Worm (Caenorhabditis elegans) whole organism, mixed stage, embryonic: ENCODE measurements around the gene exos-7.

Experiments used
- blmp-1 ChIP-seq: fragments of 150-350 bp; optimal IDR thresholded peaks from 2 replicates; lab custom pipeline; 2014; ENCODE audit warnings: missing biosample characterization, missing genetic modification characterization
- ceh-83 ChIP-seq: fragments of 200-800 bp; sonication (Bioruptor generic); optimal IDR thresholded peaks from 2 replicates; lab custom pipeline; 2018; ENCODE audit warnings: mild to moderate bottlenecking, missing genetic modification characterization, missing compliant biosample characterization
- elt-3 ChIP-seq: fragments of 150-350 bp; optimal IDR thresholded peaks from 2 replicates; lab custom pipeline; 2014; ENCODE audit warnings: missing biosample characterization, missing genetic modification characterization
- ham-2 ChIP-seq: fragments of 200-800 bp; sonication (Bioruptor generic); optimal IDR thresholded peaks from 2 replicates; lab custom pipeline; 2018; ENCODE audit warnings: mild to moderate bottlenecking, missing genetic modification characterization, missing compliant biosample characterization
- mep-1 ChIP-seq: fragments of 150-350 bp; optimal IDR thresholded peaks from 2 replicates; lab custom pipeline; 2017; ENCODE audit warnings: missing biosample characterization, missing genetic modification reagents, missing genetic modification characterization, inconsistent platforms
- nhr-28 ChIP-seq: fragments of 150-350 bp; optimal IDR thresholded peaks from 2 replicates; lab custom pipeline; 2014; ENCODE audit warnings: missing biosample characterization, missing genetic modification characterization
- nhr-76 ChIP-seq: sonication (generic microtip); optimal IDR thresholded peaks from 2 replicates; lab custom pipeline; 2017; ENCODE audit warnings: missing biosample characterization, missing genetic modification characterization
- tbx-8 ChIP-seq: fragments of 200-800 bp; sonication (Bioruptor generic); optimal IDR thresholded peaks from 2 replicates; lab custom pipeline; 2018; ENCODE audit warnings: mild to moderate bottlenecking, missing genetic modification characterization, moderate library complexity, missing compliant biosample characterization
- unc-120 ChIP-seq: sonication (generic microtip); optimal IDR thresholded peaks from 2 replicates; lab custom pipeline; 2017; ENCODE audit warnings: missing genetic modification characterization, missing compliant biosample characterization; ENCODE audit not compliant: poor library complexity, severe bottlenecking
- unc-39 ChIP-seq: fragments of 150-350 bp; optimal IDR thresholded peaks from 2 replicates; lab custom pipeline; 2014; ENCODE audit warnings: missing biosample characterization, missing genetic modification characterization

- TF ChIP-seq mep-1 (no peak), elt-3 (tag; lab: Kevin White, UChicago) (no peak), ham-2 (GFP tag; lab: Kevin White, UChicago) (no peak), nhr-28 (no peak), nhr-76 (tag; lab: Kevin White, UChicago) (no peak), tbx-8 (GFP tag; lab: Kevin White, UChicago) (no peak), unc-39 (no peak), blmp-1 (tag; lab: Kevin White, UChicago) (no peak), unc-120 (no peak), ceh-83 (no peak)
Observed at ce11 chrV:20789105-20789504, 49.6 kb upstream of the exos-7 start, which contains the start of gene tpan-1.
